Worm (Caenorhabditis elegans): Measurements from ENCODE around the gene srlf-9.

srlf-9 gene

DNA sequence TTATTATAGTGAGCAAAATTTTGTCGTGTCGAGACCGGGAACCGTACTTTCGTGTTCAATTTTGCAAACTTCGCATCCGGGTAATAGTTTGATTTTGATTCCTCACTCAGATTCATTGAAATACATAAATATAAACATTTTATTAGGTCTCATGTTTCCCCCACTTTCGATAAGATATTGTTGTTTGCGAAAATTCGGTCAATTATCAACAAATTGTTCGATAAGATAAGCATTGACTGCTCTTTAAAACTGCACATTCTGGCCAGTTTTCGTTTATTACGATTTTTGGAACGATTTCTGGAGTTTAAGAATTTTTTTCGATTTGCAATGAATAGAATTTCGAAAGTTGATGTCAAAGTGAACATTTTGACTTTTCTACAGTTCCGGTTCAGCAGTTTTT, 13.0 kb downstream of the srlf-9 start:
- TF ChIP-seq dve-1 (tag; optimal IDR thresholded peaks at IDR 0.05; ENCODE audit: insufficient read depth), result peak; percentile 47
- no peak for TF ChIP-seq jun-1 (tag; optimal IDR thresholded peaks at IDR 0.05)
- no peak for TF ChIP-seq fkh-10 (GFP tag; optimal IDR thresholded peaks at IDR 0.05)
- no peak for TF ChIP-seq ces-1 (GFP tag; optimal IDR thresholded peaks at IDR 0.05)
- peak; percentile 23; the same call in 1 of the 2 replicates for TF ChIP-seq dmd-6 (GFP tag; IDR thresholded peaks at IDR 0.05)
- TF ChIP-seq nhr-10 (tag; optimal IDR thresholded peaks at IDR 0.05), result no peak
- peak; percentile 31 for TF ChIP-seq nhr-28 (tag; optimal IDR thresholded peaks at IDR 0.05)
- no peak for TF ChIP-seq mxl-2 (GFP tag; conservative IDR thresholded peaks at IDR 0.05)
- peak; percentile 60 for TF ChIP-seq pqm-1 (tag; optimal IDR thresholded peaks at IDR 0.05)
- peak; percentile 66; the same call in 1 of the 2 replicates for TF ChIP-seq php-3 (GFP tag; IDR thresholded peaks at IDR 0.05)
- no peak for TF ChIP-seq F26F4.8 (GFP tag; conservative IDR thresholded peaks at IDR 0.05)
- TF ChIP-seq daf-16 (GFP tag; optimal IDR thresholded peaks at IDR 0.05), result no peak
- TF ChIP-seq daf-16 (tag; optimal IDR thresholded peaks at IDR 0.05), result peak; percentile 89
- TF ChIP-seq ceh-20 (GFP tag; IDR thresholded peaks at IDR 0.05), result no peak

DNA sequence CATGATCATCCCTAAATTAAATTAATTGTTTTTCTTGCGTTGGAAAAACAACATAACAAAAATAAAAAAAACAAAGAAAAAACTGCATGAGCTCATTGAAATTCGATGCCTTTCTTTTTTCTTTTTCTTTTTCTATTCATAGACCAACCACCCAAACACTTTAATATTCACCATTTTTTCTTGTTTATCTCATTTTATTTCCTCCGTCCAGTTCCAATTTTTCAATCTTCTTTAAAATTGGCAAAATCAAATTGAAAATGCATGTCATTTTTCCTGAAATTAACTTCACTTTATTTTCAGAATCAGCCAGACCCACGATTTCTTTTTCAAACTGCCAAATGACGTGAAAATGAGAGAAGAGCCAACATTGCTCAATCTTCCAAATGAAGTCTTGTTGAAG, 15.7 kb downstream of the srlf-9 start, which contains the start of gene T03F6.4:
Gene T03F6.4, plus strand, starts transcription at position 301 of the 400 bp plus-strand sequence.
- TF ChIP-seq vab-7 (GFP tag; IDR thresholded peaks at IDR 0.05), result no peak

DNA sequence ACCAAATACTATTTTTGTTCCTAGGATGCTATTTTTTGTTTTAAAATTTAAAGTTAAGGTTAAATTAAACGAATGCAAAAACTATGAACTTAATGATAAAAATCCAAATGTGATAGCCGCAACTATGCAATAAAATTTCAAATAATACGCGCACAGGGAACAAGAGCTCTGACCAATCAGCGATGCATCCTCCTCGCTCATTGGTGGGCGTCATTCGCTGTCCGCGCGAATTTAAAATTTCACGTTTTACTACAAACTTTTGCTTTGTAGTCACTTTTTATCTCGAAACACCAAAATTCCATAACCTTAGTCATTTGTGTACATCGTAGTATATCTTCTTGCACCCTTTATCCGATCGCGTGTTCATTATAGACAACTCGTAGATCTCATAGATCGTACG, 18.4 kb downstream of the srlf-9 start:
- no peak for TF ChIP-seq aly-2 (tag; optimal IDR thresholded peaks at IDR 0.05)
- no peak for TF ChIP-seq Y75B8A.6 (GFP tag; IDR thresholded peaks at IDR 0.05)
- TF ChIP-seq aha-1 (tag), result no peak
- no peak for TF ChIP-seq ctbp-1 (GFP tag; IDR thresholded peaks at IDR 0.05)
- no peak for TF ChIP-seq unc-130 (GFP tag; optimal IDR thresholded peaks at IDR 0.05)
- no peak for TF ChIP-seq F10B5.3 (tag; optimal IDR thresholded peaks at IDR 0.05)
- no peak for TF ChIP-seq mxl-2 (GFP tag; conservative IDR thresholded peaks at IDR 0.05)
- TF ChIP-seq fos-1 (tag; optimal IDR thresholded peaks at IDR 0.05), result no peak
- TF ChIP-seq unc-39 (tag; optimal IDR thresholded peaks at IDR 0.05), result no peak
- TF ChIP-seq dmd-9 (GFP tag; IDR thresholded peaks at IDR 0.05), result no peak
- TF ChIP-seq nhr-11 (tag; optimal IDR thresholded peaks at IDR 0.05), result no peak
- no peak for TF ChIP-seq cey-2 (tag; optimal IDR thresholded peaks at IDR 0.05; ENCODE audit: borderline replicate concordance, insufficient read depth)

DNA sequence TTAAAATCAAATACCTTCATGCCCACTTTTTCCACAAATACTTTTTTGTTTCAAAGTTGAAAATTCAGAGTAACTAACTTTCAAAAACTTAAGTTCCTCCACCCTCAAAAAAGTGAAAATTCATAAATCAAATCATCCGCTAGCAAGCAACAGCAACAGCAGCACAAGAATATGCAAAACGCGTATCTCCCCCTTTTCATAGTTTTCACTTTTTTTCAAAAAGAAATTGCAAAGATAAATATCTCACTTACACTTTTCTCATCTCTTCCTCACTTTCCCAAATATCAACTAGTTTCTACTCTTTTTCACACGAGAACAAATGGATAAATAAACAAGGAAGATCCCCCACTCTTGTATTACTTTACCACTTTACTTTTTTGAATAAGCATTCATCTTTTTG, 19.9 kb downstream of the srlf-9 start:
- TF ChIP-seq ceh-62 (tag; optimal IDR thresholded peaks at IDR 0.05) (no peak), nhr-6 (tag; optimal IDR thresholded peaks at IDR 0.05) (no peak), snpc-4 (tag; optimal IDR thresholded peaks at IDR 0.05) (no peak), lin-29 (GFP tag; IDR thresholded peaks at IDR 0.05) (no peak), ztf-7 (tag; optimal IDR thresholded peaks at IDR 0.05) (no peak), ZK337.2 (GFP tag; IDR thresholded peaks at IDR 0.05) (no peak), lir-3 (tag; optimal IDR thresholded peaks at IDR 0.05) (no peak), lsy-2 (tag; optimal IDR thresholded peaks at IDR 0.05) (no peak), nhr-11 (tag; optimal IDR thresholded peaks at IDR 0.05) (no peak), pqm-1 (tag; optimal IDR thresholded peaks at IDR 0.05) (no peak)

DNA sequence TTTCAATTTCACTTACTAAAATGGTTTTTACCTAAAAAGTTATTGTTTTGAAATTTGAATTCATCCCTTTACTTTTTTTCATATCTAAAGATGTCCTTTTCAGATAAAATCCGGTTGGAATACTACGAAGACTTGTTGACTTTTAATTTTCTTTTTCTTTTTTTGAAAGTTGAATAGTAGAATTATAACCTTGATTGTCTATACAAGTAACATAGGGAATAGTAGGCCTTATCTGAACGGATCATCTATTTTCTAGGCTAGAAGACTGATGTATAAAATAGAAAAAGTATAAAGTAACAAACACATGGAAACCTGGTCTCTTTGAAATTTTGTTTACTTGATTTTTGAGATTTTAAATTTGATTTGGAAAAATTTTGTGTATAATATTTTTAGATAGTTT, 20.7 kb downstream of the srlf-9 start:
- TF ChIP-seq tra-1 (GFP tag; IDR thresholded peaks at IDR 0.05) (no peak), T26A8.4 (GFP tag; IDR thresholded peaks at IDR 0.05) (no peak), madf-9 (GFP tag; conservative IDR thresholded peaks at IDR 0.05) (no peak), nhr-25 (tag; optimal IDR thresholded peaks at IDR 0.05; ENCODE audit: borderline replicate concordance, insufficient read depth) (no peak), mxl-3 (GFP tag; optimal IDR thresholded peaks at IDR 0.05) (no peak), hmg-1.1 (GFP tag; IDR thresholded peaks at IDR 0.05) (no peak), Y5F2A.4 (GFP tag; optimal IDR thresholded peaks at IDR 0.05) (no peak), ceh-20 (GFP tag; IDR thresholded peaks at IDR 0.05) (no peak), spr-3 (GFP tag; optimal IDR thresholded peaks at IDR 0.05) (no peak), mdl-1 (tag; optimal IDR thresholded peaks at IDR 0.05) (no peak), madf-5 (GFP tag; IDR thresholded peaks at IDR 0.05) (no peak), mep-1 (tag; optimal IDR thresholded peaks at IDR 0.05) (no peak), tag-97 (GFP tag; IDR thresholded peaks at IDR 0.05) (no peak), skn-1 (tag; optimal IDR thresholded peaks at IDR 0.05) (no peak), daf-19 (GFP tag; conservative IDR thresholded peaks at IDR 0.05) (no peak)

Data from whole organism, L4 larva.